Fruit fly (Drosophila melanogaster): ENCODE results near the gene mew.
A peak's percentile ranks its signal among the peaks of the same experiment; 100 is the strongest.

Gene mew

dm6 chrX:13256967-13257366 is 1.3 kb downstream of the mew start:
- TF ChIP-seq CG17801 (GFP tag; optimal IDR thresholded peaks at IDR 0.05; ENCODE audit: partially characterized antibody) = peak; percentile 38

- TF ChIP-seq CG17801 (GFP tag; optimal IDR thresholded peaks at IDR 0.05; ENCODE audit: partially characterized antibody) = peak; percentile 37
Observed at dm6 chrX:13254442-13254841, 3.8 kb downstream of the mew start.

dm6 chrX:13253062-13253724 is 5.1 kb downstream of the mew start:
- no peak for TF ChIP-seq CG17801 (GFP tag; optimal IDR thresholded peaks at IDR 0.05; ENCODE audit: partially characterized antibody)

- no peak for TF ChIP-seq CG17801 (GFP tag; optimal IDR thresholded peaks at IDR 0.05; ENCODE audit: partially characterized antibody)
Observed at dm6 chrX:13251310-13251709, 7.0 kb downstream of the mew start.

dm6 chrX:13249732-13250395 is 8.4 kb downstream of the mew start:
- no peak for TF ChIP-seq CG17801 (GFP tag; optimal IDR thresholded peaks at IDR 0.05; ENCODE audit: partially characterized antibody)

- TF ChIP-seq CG17801 (GFP tag; optimal IDR thresholded peaks at IDR 0.05; ENCODE audit: partially characterized antibody) = no peak
Observed at dm6 chrX:13248515-13248914, 9.8 kb downstream of the mew start.

dm6 chrX:13247789-13248188 is 10.5 kb downstream of the mew start:
- TF ChIP-seq CG17801 (GFP tag; optimal IDR thresholded peaks at IDR 0.05; ENCODE audit: partially characterized antibody) = no peak

dm6 chrX:13245767-13246166 is 12.5 kb downstream of the mew start:
- TF ChIP-seq CG17801 (GFP tag; optimal IDR thresholded peaks at IDR 0.05; ENCODE audit: partially characterized antibody) = no peak

- no peak for TF ChIP-seq CG17801 (GFP tag; optimal IDR thresholded peaks at IDR 0.05; ENCODE audit: partially characterized antibody)
Observed at dm6 chrX:13244462-13244861, 13.8 kb downstream of the mew start.

- TF ChIP-seq CG17801 (GFP tag; optimal IDR thresholded peaks at IDR 0.05; ENCODE audit: partially characterized antibody) = no peak
Observed at dm6 chrX:13243726-13244323, 14.5 kb downstream of the mew start.

dm6 chrX:13240812-13241211 is 17.5 kb downstream of the mew start:
- TF ChIP-seq CG17801 (GFP tag; optimal IDR thresholded peaks at IDR 0.05; ENCODE audit: partially characterized antibody) = no peak

- no peak for TF ChIP-seq CG17801 (GFP tag; optimal IDR thresholded peaks at IDR 0.05; ENCODE audit: partially characterized antibody)
Observed at dm6 chrX:13238294-13238917, 19.9 kb downstream of the mew start.

- TF ChIP-seq CG17801 (GFP tag; optimal IDR thresholded peaks at IDR 0.05; ENCODE audit: partially characterized antibody) = no peak
Observed at dm6 chrX:13236516-13237245, 21.6 kb downstream of the mew start, which contains the start of gene CG32639. TSS of gene CG32639 (minus strand) at chrX:13236566.

- TF ChIP-seq CG17801 (GFP tag; optimal IDR thresholded peaks at IDR 0.05; ENCODE audit: partially characterized antibody) = peak; percentile 82
Observed at dm6 chrX:13234738-13235470, 23.4 kb downstream of the mew start.

All from ovary, adult (tissue).